Fruit fly (Drosophila melanogaster) whole organism, pupa: ENCODE measurements around the gene CG5762.

Experiments used
- CG10348 ChIP-seq: fragments of 200-800 bp; sonication (Bioruptor generic); IDR thresholded peaks from 2 replicates; pipeline ENCODE4 v1.3.6; 2022; ENCODE audit warnings: missing biosample characterization, missing genetic modification characterization
- CG12605 ChIP-seq: fragments of 200-800 bp; sonication (Bioruptor generic); IDR thresholded peaks from 2 replicates; pipeline ENCODE4 v1.3.6; 2022; ENCODE audit warnings: missing biosample characterization, missing genetic modification characterization
- CG13204 ChIP-seq: fragments of 200-800 bp; sonication (Bioruptor generic); optimal IDR thresholded peaks from 2 replicates; lab custom pipeline; 2018; ENCODE audit warnings: missing biosample characterization, mild to moderate bottlenecking, missing genetic modification characterization, moderate library complexity
- CG14655 ChIP-seq: fragments of 200-800 bp; sonication (Bioruptor generic); optimal IDR thresholded peaks from 3 replicates; lab custom pipeline; 2017; ENCODE audit warnings: mild to moderate bottlenecking, missing biosample characterization, missing genetic modification reagents, missing genetic modification characterization
- CG15710 ChIP-seq: fragments of 200-800 bp; sonication (Bioruptor generic); optimal IDR thresholded peaks from 2 replicates; lab custom pipeline; 2018; ENCODE audit warnings: missing biosample characterization, mild to moderate bottlenecking, missing genetic modification characterization, moderate library complexity
- CG17806 ChIP-seq: fragments of 200-800 bp; sonication (Bioruptor generic); optimal IDR thresholded peaks from 2 replicates; lab custom pipeline; 2018; ENCODE audit warnings: missing biosample characterization, mild to moderate bottlenecking, missing genetic modification characterization, moderate library complexity
- CG32121 ChIP-seq: fragments of 200-800 bp; sonication (Bioruptor generic); IDR thresholded peaks from 2 replicates; pipeline ENCODE4 v1.3.6; 2022; ENCODE audit warnings: missing biosample characterization, missing genetic modification characterization
- CG34367 ChIP-seq: fragments of 200-800 bp; sonication (Bioruptor generic); optimal IDR thresholded peaks from 2 replicates; lab custom pipeline; 2018; ENCODE audit warnings: missing biosample characterization, mild to moderate bottlenecking, missing genetic modification characterization
- CG4496 ChIP-seq: fragments of 200-800 bp; sonication (Bioruptor generic); IDR thresholded peaks from 3 replicates; pipeline ENCODE4 v1.3.6; 2022; ENCODE audit warnings: missing biosample characterization, missing genetic modification characterization
- CG8159 ChIP-seq: fragments of 200-800 bp; sonication (Bioruptor generic); optimal IDR thresholded peaks from 3 replicates; lab custom pipeline; 2018; ENCODE audit warnings: missing biosample characterization, mild to moderate bottlenecking, missing genetic modification characterization, moderate library complexity
- CG8301 ChIP-seq: fragments of 200-800 bp; sonication (Bioruptor generic); optimal IDR thresholded peaks from 2 replicates; lab custom pipeline; 2018; ENCODE audit warnings: missing biosample characterization, mild to moderate bottlenecking, missing genetic modification characterization
- CG9948 ChIP-seq: fragments of 200-800 bp; sonication (Bioruptor generic); optimal IDR thresholded peaks from 2 replicates; lab custom pipeline; 2018; ENCODE audit warnings: missing biosample characterization, mild to moderate bottlenecking, missing genetic modification characterization, moderate library complexity
- D1 ChIP-seq: fragments of 200-800 bp; sonication (Bioruptor generic); optimal IDR thresholded peaks from 2 replicates; lab custom pipeline; 2018; ENCODE audit warnings: missing biosample characterization, mild to moderate bottlenecking, missing genetic modification characterization, moderate library complexity
- EcR ChIP-seq: fragments of 200-800 bp; sonication (Bioruptor generic); optimal IDR thresholded peaks from 3 replicates; lab custom pipeline; 2019; ENCODE audit warnings: missing biosample characterization, missing genetic modification characterization, mild to moderate bottlenecking, moderate library complexity, missing genetic modification reagents
- Ets98B ChIP-seq: fragments of 200-800 bp; sonication (Bioruptor generic); IDR thresholded peaks from 2 replicates; pipeline ENCODE4 v1.3.6; 2022; ENCODE audit warnings: missing biosample characterization, missing genetic modification characterization
- Pif1A ChIP-seq: fragments of 200-800 bp; sonication (Bioruptor generic); optimal IDR thresholded peaks from 3 replicates; lab custom pipeline; 2016; ENCODE audit warnings: missing biosample characterization, missing genetic modification characterization
- Pif1B ChIP-seq: fragments of 200-800 bp; sonication (Bioruptor generic); optimal IDR thresholded peaks from 3 replicates; lab custom pipeline; 2016; ENCODE audit warnings: missing biosample characterization, missing genetic modification characterization
- Snoo ChIP-seq: fragments of 200-800 bp; sonication (Bioruptor generic); optimal IDR thresholded peaks from 3 replicates; lab custom pipeline; 2017; ENCODE audit warnings: missing biosample characterization, mild to moderate bottlenecking, missing genetic modification characterization, inconsistent platforms
- fd96Ca ChIP-seq: fragments of 200-800 bp; sonication (Bioruptor generic); IDR thresholded peaks from 3 replicates; pipeline ENCODE4 v1.3.6; 2022; ENCODE audit warnings: missing biosample characterization, missing genetic modification characterization
- gl ChIP-seq: fragments of 200-800 bp; sonication (Bioruptor generic); optimal IDR thresholded peaks from 2 replicates; lab custom pipeline; 2018; ENCODE audit warnings: missing biosample characterization, mild to moderate bottlenecking, missing genetic modification characterization
- rn ChIP-seq: fragments of 200-800 bp; sonication (Bioruptor generic); IDR thresholded peaks from 2 replicates; pipeline ENCODE4 v1.3.6; 2022; ENCODE audit warnings: missing biosample characterization, missing genetic modification characterization

Gene CG5762

DNA sequence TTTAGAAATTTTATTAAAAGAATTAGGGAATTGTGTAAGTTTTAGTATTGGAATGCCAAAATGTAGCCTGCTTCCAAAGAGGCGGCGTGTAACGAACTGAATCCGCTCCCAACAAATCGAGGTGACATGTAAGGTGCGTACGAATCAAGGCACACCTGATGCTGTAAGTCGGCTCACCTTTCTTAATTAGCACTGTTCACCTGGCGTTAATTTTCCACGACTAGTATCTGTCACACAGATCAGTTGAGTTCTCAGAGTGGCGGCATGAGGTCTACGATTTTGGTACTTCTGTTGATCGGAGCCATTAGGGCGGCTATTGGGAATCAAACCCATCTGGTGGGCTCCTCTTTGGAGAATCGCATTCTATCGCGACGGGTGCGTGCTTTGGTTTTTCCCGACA is at the start of gene CG5762, which contains the start of gene CG33339:
CG5762 (minus strand) TSS at position 101 of the 400 bp plus-strand sequence.
CG33339 (plus strand) TSS at position 265 of the 400 bp plus-strand sequence.
- no peak for TF ChIP-seq fd96Ca (GFP tag; lab: Robert Waterston, UW)
- TF ChIP-seq CG8159 (tag; lab: Kevin White, UChicago) = no peak
- no peak for TF ChIP-seq CG13204
- no peak for TF ChIP-seq CG32121 (GFP tag; lab: Robert Waterston, UW)
- no peak for TF ChIP-seq CG9948
- no peak for TF ChIP-seq CG17806 (tag; lab: Kevin White, UChicago)
- no peak for TF ChIP-seq Snoo (tag; lab: Kevin White, UChicago)
- TF ChIP-seq EcR = no peak
- TF ChIP-seq Pif1B (GFP tag; lab: Kevin White, UChicago) = no peak
- TF ChIP-seq Pif1A = no peak
- no peak for TF ChIP-seq gl
- TF ChIP-seq CG15710 (tag; lab: Kevin White, UChicago) = no peak
- TF ChIP-seq rn (GFP tag; lab: Robert Waterston, UW) = no peak
- no peak for TF ChIP-seq CG8301
- TF ChIP-seq CG12605 (GFP tag; lab: Robert Waterston, UW) = no peak
- no peak for TF ChIP-seq CG14655 (GFP tag; lab: Kevin White, UChicago)
- TF ChIP-seq CG10348 = no peak
- TF ChIP-seq CG4496 (GFP tag; lab: Robert Waterston, UW) = no peak
- TF ChIP-seq D1 (tag; lab: Kevin White, UChicago) = no peak
- no peak for TF ChIP-seq CG34367 (tag; lab: Kevin White, UChicago)

DNA sequence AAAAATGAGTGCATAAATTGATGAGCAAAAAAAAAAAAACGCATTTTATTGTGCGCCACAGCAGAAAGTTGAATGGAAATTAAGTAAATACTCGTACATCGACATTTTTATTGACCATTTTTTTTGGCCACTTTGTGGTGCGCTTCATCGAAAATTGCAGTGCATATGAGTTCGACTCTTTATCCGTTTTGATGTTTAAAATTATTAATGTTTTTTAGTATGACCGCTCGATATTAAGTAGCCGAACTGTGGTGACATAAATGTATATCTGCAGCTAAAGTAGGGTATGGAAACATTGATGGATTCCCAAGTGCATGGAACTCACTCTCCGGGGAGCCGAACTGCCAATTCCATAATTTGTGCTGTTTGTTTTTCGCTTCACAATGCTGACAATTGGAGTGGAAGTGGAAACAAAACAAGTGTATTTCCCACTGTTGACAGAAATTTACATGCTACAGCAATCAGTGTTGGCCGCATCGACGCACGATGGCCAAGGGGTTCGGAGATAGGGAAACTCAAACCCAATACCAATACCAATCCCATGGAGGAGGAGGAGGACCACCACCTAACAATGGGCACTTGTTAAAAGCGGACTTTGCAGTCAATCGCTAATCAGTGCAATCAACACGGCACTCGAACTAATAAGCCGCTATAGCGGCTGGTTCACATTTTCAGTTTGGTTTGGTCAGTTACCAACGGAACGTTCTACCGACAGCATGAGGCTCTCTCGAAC is 30.9 kb upstream of the CG5762 start, which contains the start of gene CG13616:
CG13616 (plus strand) TSS at position 683 of the 733 bp plus-strand sequence.
- TF ChIP-seq Pif1A = no peak
- no peak for TF ChIP-seq gl
- TF ChIP-seq CG34367 (tag; lab: Kevin White, UChicago) = no peak
- no peak for TF ChIP-seq CG17806 (tag; lab: Kevin White, UChicago)
- TF ChIP-seq CG4496 (GFP tag; lab: Robert Waterston, UW) = no peak
- no peak for TF ChIP-seq Ets98B (GFP tag; lab: Robert Waterston, UW)
- TF ChIP-seq CG8159 (tag; lab: Kevin White, UChicago) = no peak
- no peak for TF ChIP-seq CG8301
- TF ChIP-seq Snoo (tag; lab: Kevin White, UChicago) = no peak
- TF ChIP-seq EcR = no peak
- TF ChIP-seq fd96Ca (GFP tag; lab: Robert Waterston, UW) = no peak
- no peak for TF ChIP-seq CG12605 (GFP tag; lab: Robert Waterston, UW)
- TF ChIP-seq D1 (tag; lab: Kevin White, UChicago) = no peak

DNA sequence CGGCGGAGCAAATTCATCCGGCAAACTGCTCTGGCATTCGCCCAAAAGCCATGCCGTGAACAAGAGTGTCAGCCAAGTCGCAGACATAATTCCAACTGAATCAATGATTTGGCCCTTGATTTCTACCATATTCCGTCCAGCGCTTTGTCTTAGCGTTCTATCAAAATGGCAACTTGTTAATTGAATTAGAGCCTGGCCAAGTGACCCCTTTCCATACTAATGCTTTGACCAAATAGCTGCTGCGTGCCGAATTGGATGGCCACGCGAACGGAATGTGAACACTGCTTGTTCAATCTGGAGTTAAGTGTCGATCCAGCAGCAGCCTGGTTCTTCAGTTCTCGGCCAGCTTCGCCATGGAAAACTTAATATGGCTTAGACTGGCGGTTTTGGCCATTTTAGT is 28.8 kb upstream of the CG5762 start, which contains the start of the genes CG5768 and CG13615:
CG5768 (minus strand) TSS at position 101 of the 400 bp plus-strand sequence.
CG13615 (plus strand) TSS at position 280 of the 400 bp plus-strand sequence.
- TF ChIP-seq CG32121 (GFP tag; lab: Robert Waterston, UW) (no peak), fd96Ca (GFP tag; lab: Robert Waterston, UW) (no peak), CG34367 (tag; lab: Kevin White, UChicago) (no peak), rn (GFP tag; lab: Robert Waterston, UW) (no peak), CG4496 (GFP tag; lab: Robert Waterston, UW) (no peak), Pif1B (GFP tag; lab: Kevin White, UChicago) (no peak), EcR (no peak), CG13204 (no peak), Snoo (tag; lab: Kevin White, UChicago) (no peak), Ets98B (GFP tag; lab: Robert Waterston, UW) (no peak), CG8301 (no peak), Pif1A (no peak), CG14655 (GFP tag; lab: Kevin White, UChicago) (no peak), CG9948 (no peak), CG12605 (GFP tag; lab: Robert Waterston, UW) (no peak)
- TF ChIP-seq, all 21 proteins: peak for 0

DNA sequence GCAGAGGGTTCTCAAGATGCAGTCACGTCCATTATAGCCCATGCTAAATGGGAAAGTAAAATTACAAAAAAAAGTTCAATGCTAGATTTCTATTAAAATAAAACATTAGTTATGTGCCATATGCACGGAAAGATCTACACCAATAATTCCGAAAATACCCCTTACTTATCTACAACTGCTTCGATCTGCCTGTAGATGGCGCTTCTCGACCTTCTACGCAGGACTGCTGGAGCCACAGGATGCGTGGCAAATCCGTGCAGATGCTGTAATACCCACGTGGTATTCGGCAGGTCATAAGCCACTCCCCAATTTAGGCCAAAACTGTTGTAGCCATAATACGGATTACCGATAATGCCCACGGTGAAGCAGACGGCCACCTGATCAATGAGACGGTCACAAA is 25.0 kb upstream of the CG5762 start:
- TF ChIP-seq CG15710 (tag; lab: Kevin White, UChicago) (no peak), Snoo (tag; lab: Kevin White, UChicago) (no peak), CG14655 (GFP tag; lab: Kevin White, UChicago) (no peak), CG17806 (tag; lab: Kevin White, UChicago) (no peak), CG4496 (GFP tag; lab: Robert Waterston, UW) (no peak), rn (GFP tag; lab: Robert Waterston, UW) (no peak), CG10348 (no peak), CG12605 (GFP tag; lab: Robert Waterston, UW) (no peak), Pif1A (no peak), Ets98B (GFP tag; lab: Robert Waterston, UW) (no peak), D1 (tag; lab: Kevin White, UChicago) (no peak), CG8301 (no peak), CG8159 (tag; lab: Kevin White, UChicago) (no peak), CG13204 (no peak)

DNA sequence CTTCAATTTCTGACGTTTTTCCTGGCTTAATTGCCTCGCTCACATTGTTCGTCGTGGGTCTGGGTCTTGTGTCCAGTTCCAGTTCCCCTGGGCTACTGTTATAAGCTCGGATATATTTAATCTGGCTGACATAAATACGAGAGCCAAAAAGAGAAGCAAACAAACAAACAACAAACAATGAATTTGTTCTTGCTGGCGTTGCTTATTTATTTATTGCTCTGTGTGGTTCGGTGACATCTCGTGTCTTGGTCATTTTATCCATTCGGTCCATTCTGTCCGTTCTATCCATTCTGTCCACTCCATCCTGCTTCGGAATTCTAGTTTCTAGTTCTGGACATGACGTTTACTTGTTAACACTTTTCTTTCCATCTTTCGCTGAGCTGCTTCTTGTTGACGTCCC is 23.5 kb upstream of the CG5762 start, which contains the start of gene CG17780:
CG17780 (minus strand) TSS at position 101 of the 400 bp plus-strand sequence.
- no peak for TF ChIP-seq Pif1A
- TF ChIP-seq, all 21 proteins: peak for 0

DNA sequence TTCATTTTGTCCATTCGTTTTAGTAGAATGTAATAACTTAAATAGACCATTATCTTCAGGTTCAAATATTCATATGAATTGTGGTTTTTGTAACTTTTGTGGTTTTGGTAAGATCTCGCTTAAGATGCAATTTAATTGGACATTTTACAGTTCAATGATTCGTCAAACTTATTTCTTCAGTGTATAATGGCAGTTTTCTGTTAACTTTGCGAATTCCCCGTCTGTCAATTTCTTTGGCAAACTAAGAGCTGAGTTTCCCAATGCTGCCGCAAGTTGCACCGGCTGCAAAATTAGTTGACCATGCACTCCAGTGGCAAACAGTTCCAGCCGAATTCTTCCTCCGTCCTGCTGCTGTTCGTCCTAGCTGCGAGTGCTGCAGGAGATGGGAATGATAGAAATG is 15.1 kb upstream of the CG5762 start, which contains the start of gene CG33342:
CG33342 (plus strand) TSS at position 301 of the 400 bp plus-strand sequence.
- TF ChIP-seq gl (no peak), CG14655 (GFP tag; lab: Kevin White, UChicago) (no peak)
